Fruit fly (Drosophila melanogaster): ENCODE measurements around the gene CG5167.

- TF ChIP-seq fkh (GFP tag; optimal IDR thresholded peaks at IDR 0.05) (peak; percentile 31), Hr4 (GFP tag; optimal IDR thresholded peaks at IDR 0.05) (no peak), Eip75B (GFP tag; optimal IDR thresholded peaks at IDR 0.05) (no peak), eg (GFP tag; IDR thresholded peaks at IDR 0.05) (no peak), Hr39 (GFP tag; optimal IDR thresholded peaks at IDR 0.05) (no peak), lz (GFP tag; optimal IDR thresholded peaks at IDR 0.05) (no peak), topi (GFP tag; optimal IDR thresholded peaks at IDR 0.05) (no peak), acj6 (GFP tag; optimal IDR thresholded peaks at IDR 0.05) (no peak), CG4318 (GFP tag; optimal IDR thresholded peaks at IDR 0.05) (no peak), CG32006 (GFP tag; optimal IDR thresholded peaks at IDR 0.05) (no peak)
Measured at dm6 chr3R:12365887-12366286, 40.4 kb upstream of the CG5167 start.
